Worm (Caenorhabditis elegans): ENCODE data around the gene F40F9.10.

- TF ChIP-seq him-1 (tag; optimal IDR thresholded peaks at IDR 0.05) (no peak), dao-5 (tag; optimal IDR thresholded peaks at IDR 0.05) (no peak)
These were observed 18.4 kb upstream of the F40F9.10 start for ce11 chrV:9731852-9732251.

Measured in whole organism, L4/young adult.